Fruit fly (Drosophila melanogaster): ENCODE measurements around the gene dac.
A peak's percentile ranks its signal among the peaks of the same experiment; 100 is the strongest.

dac gene

DNA sequence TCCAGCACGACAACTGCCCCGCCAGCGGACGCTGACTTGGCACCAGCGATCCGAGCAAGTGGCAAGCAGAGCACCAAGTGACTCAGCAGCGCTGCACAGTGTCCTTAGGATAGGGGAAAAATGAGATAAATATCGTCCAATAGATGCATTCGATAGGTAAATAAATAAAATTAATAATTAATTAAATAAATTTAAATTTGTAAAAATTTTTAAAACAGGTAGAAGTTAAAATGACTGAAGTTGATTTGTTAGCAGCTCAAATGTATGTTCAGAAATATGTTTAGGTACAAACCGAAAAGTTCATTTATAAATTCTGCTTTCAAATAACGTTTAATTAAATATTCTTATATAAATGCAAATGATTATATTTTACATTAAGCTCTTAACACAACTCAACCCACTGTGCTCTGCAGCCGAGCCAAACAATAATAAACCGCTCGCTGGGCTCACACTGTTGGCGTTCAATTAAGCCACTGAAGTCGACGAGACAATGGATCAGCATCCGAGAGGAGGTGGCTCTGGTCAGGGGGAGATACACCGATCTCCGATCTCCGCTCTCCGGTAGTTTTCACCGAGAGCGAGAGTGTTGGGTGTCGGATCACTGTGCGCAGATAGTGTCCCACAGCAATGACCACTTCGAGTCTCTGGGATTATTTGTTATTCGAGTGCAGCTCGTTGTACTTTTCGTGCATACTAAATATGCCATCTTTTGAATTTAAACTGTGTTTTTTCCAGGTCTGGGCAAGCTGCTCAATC, 37.2 kb downstream of the dac start, which contains the start of gene CG5888 (continued):
- TF ChIP-seq Neu2 (GFP tag; optimal IDR thresholded peaks at IDR 0.05; ENCODE audit: borderline replicate concordance) (no peak), eve (GFP tag; optimal IDR thresholded peaks at IDR 0.05) (no peak), fd102C (GFP tag; optimal IDR thresholded peaks at IDR 0.05) (no peak), CkIIα-i1 (GFP tag; IDR thresholded peaks at IDR 0.05) (no peak), CG10654 (GFP tag; optimal IDR thresholded peaks at IDR 0.05) (peak; percentile 2), pum (GFP tag; optimal IDR thresholded peaks at IDR 0.05) (no peak), Pdp1 (GFP tag; optimal IDR thresholded peaks at IDR 0.05) (peak in 1 of 2 experiments; percentile 3), tap (tag; optimal IDR thresholded peaks at IDR 0.05) (no peak), Dbx (GFP tag; IDR thresholded peaks at IDR 0.05) (0 out of 3 replicates have a peak, but pooled peaks have one; percentile 20), Chrac-16 (GFP tag; optimal IDR thresholded peaks at IDR 0.05) (peak; percentile 51), otp (GFP tag; IDR thresholded peaks at IDR 0.05) (0 out of 3 replicates have a peak, but pooled peaks have one; percentile 7), ranshi (GFP tag; IDR thresholded peaks at IDR 0.05) (no peak; the same call in 1 of the 2 replicates), CG3281 (GFP tag; optimal IDR thresholded peaks at IDR 0.05) (peak; percentile 44), ham (GFP tag; IDR thresholded peaks at IDR 0.05) (no peak), CG2875 (GFP tag; optimal IDR thresholded peaks at IDR 0.05) (peak; percentile 56), CG9437 (GFP tag; optimal IDR thresholded peaks at IDR 0.05) (peak; percentile 80), lbe (GFP tag; optimal IDR thresholded peaks at IDR 0.05) (peak; percentile 16), gce (GFP tag; IDR thresholded peaks at IDR 0.05) (no peak), CG12155 (GFP tag; optimal IDR thresholded peaks at IDR 0.05) (peak; percentile 51), lilli (GFP tag; optimal IDR thresholded peaks at IDR 0.05) (no peak), CG6254 (GFP tag; optimal IDR thresholded peaks at IDR 0.05) (peak; percentile 51), vfl (GFP tag; optimal IDR thresholded peaks at IDR 0.05) (no peak)

dm6 chr2L:16447875-16448412, 37.9 kb downstream of the dac start:
- TF ChIP-seq CG14667 (GFP tag; IDR thresholded peaks at IDR 0.05) (no peak), Ada2b (GFP tag; IDR thresholded peaks at IDR 0.05) (no peak), dmrt11E (tag; optimal IDR thresholded peaks at IDR 0.05) (no peak), lilli (GFP tag; optimal IDR thresholded peaks at IDR 0.05) (no peak), Dip3 (GFP tag; optimal IDR thresholded peaks at IDR 0.05) (no peak), CG2889 (GFP tag; IDR thresholded peaks at IDR 0.05) (no peak), GATAe (GFP tag; conservative IDR thresholded peaks at IDR 0.05) (no peak), CG8281 (tag; optimal IDR thresholded peaks at IDR 0.05) (no peak), CG34376 (GFP tag; optimal IDR thresholded peaks at IDR 0.05) (peak; percentile 45), abd-A (tag; optimal IDR thresholded peaks at IDR 0.05) (peak; percentile 4), h (optimal IDR thresholded peaks at IDR 0.05) (no peak), Sin3A (optimal IDR thresholded peaks at IDR 0.05) (no peak), Trl (optimal IDR thresholded peaks at IDR 0.05) (peak in 1 of 2 experiments; percentile 40), Trl (GFP tag; optimal IDR thresholded peaks at IDR 0.05) (no peak), Pdp1 (GFP tag; optimal IDR thresholded peaks at IDR 0.05) (peak in 1 of 2 experiments; percentile 95), Myb (GFP tag; optimal IDR thresholded peaks at IDR 0.05) (no peak), cg (GFP tag; optimal IDR thresholded peaks at IDR 0.05) (no peak), aop (GFP tag; IDR thresholded peaks at IDR 0.05) (no peak), gcm (GFP tag; optimal IDR thresholded peaks at IDR 0.05) (no peak), CG31441 (GFP tag; IDR thresholded peaks at IDR 0.05) (no peak), CG8765 (GFP tag; IDR thresholded peaks at IDR 0.05) (no peak), CG2712 (tag; optimal IDR thresholded peaks at IDR 0.05) (no peak), Rx (GFP tag; IDR thresholded peaks at IDR 0.05) (no peak), pnt (GFP tag; optimal IDR thresholded peaks at IDR 0.05) (no peak), da (GFP tag; optimal IDR thresholded peaks at IDR 0.05) (no peak), sug (tag; optimal IDR thresholded peaks at IDR 0.05) (peak; percentile 92), CG7271 (tag; optimal IDR thresholded peaks at IDR 0.05) (no peak), CTCF (GFP tag; optimal IDR thresholded peaks at IDR 0.05) (no peak), CG4328 (GFP tag; optimal IDR thresholded peaks at IDR 0.05) (no peak), kni (GFP tag; optimal IDR thresholded peaks at IDR 0.05) (no peak), CG17361 (GFP tag; IDR thresholded peaks at IDR 0.05) (no peak)

Measured in whole organism, embryonic.